Fruit fly (Drosophila melanogaster) whole organism: ENCODE data around the gene CG10553.

ENCODE experiments used
- CG8478 ChIP-seq: fragments of >200 bp; optimal IDR thresholded peaks from 2 replicates; lab custom pipeline; 2018; ENCODE audit warnings: inconsistent platforms
- Dll ChIP-seq: fragments of >200 bp; optimal IDR thresholded peaks from 2 replicates; lab custom pipeline; 2017
- pan ChIP-seq: fragments of >200 bp; optimal IDR thresholded peaks from 2 replicates; lab custom pipeline; 2017
- psq ChIP-seq: fragments of >200 bp; optimal IDR thresholded peaks from 2 replicates; lab custom pipeline; 2017

DNA sequence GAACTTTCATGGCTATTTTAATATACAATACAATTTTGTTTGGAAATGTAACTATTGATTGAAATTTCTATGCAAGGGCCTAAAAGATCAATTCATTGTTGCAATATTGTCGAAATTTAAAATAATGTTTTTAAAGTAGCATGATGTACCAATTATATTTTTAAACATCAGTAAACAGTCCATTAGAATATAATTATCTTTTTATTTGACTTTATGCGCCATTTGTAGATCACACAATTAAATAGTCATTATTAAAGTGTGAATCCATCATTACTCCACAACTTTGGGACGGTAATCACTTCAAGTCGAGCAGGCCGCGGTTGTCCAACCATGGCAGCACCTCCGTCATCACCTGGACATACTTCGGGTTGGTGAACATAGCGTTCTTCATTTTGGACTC, 7.1 kb downstream of the CG10553 start, which contains the start of gene CG31099:
- TF ChIP-seq psq (lab: Kevin White, UChicago) (no peak), Dll (lab: Kevin White, UChicago) (no peak), pan (lab: Kevin White, UChicago) (no peak), CG8478 (lab: Kevin White, UChicago) (no peak)
